Fruit fly (Drosophila melanogaster) whole organism, prepupa: ENCODE results near the gene ppk5.

ENCODE experiments used
- Blimp-1 ChIP-seq: fragments of 200-800 bp; sonication (Bioruptor generic); optimal IDR thresholded peaks from 3 replicates; lab custom pipeline; 2017; ENCODE audit warnings: missing biosample characterization, missing genetic modification characterization, mild to moderate bottlenecking, moderate library complexity, missing genetic modification reagents
- CG10631 ChIP-seq: fragments of 200-800 bp; sonication (Bioruptor generic); optimal IDR thresholded peaks from 2 replicates; lab custom pipeline; 2016; ENCODE audit warnings: missing biosample characterization, missing genetic modification characterization
- CG11762 ChIP-seq: fragments of 200-800 bp; sonication (Bioruptor generic); optimal IDR thresholded peaks from 3 replicates; lab custom pipeline; 2016; ENCODE audit warnings: missing biosample characterization, missing genetic modification characterization; ENCODE audit not compliant: insufficient read depth
- CG11902 ChIP-seq: fragments of 200-800 bp; sonication (Bioruptor generic); optimal IDR thresholded peaks from 3 replicates; lab custom pipeline; 2016; ENCODE audit warnings: missing biosample characterization, missing genetic modification characterization
- CG1621 ChIP-seq: fragments of 200-800 bp; sonication (Bioruptor generic); optimal IDR thresholded peaks from 3 replicates; lab custom pipeline; 2018; ENCODE audit warnings: missing biosample characterization, mild to moderate bottlenecking, missing genetic modification characterization
- CG16779 ChIP-seq: fragments of 200-800 bp; sonication (Bioruptor generic); optimal IDR thresholded peaks from 3 replicates; lab custom pipeline; 2017; ENCODE audit warnings: missing biosample characterization, mild to moderate bottlenecking, missing genetic modification characterization
- CG3032 ChIP-seq: fragments of 200-800 bp; optimal IDR thresholded peaks from 2 replicates; lab custom pipeline; 2019; ENCODE audit warnings: missing biosample characterization, mild to moderate bottlenecking, missing genetic modification characterization, moderate library complexity
- CG31627 ChIP-seq: fragments of 200-800 bp; sonication (Bioruptor generic); optimal IDR thresholded peaks from 3 replicates; lab custom pipeline; 2016; ENCODE audit warnings: missing biosample characterization, missing genetic modification characterization
- CG32006 ChIP-seq: fragments of 200-800 bp; sonication (Bioruptor generic); optimal IDR thresholded peaks from 3 replicates; lab custom pipeline; 2017; ENCODE audit warnings: missing biosample characterization, mild to moderate bottlenecking, missing genetic modification characterization
- CG34406 ChIP-seq: fragments of 200-800 bp; sonication (Bioruptor generic); optimal IDR thresholded peaks from 3 replicates; lab custom pipeline; 2016; ENCODE audit warnings: missing biosample characterization, missing genetic modification characterization
- CG3919 ChIP-seq: fragments of 200-800 bp; sonication (Bioruptor generic); optimal IDR thresholded peaks from 3 replicates; lab custom pipeline; 2016; ENCODE audit warnings: missing biosample characterization, missing genetic modification characterization
- CG6808 ChIP-seq: fragments of 200-800 bp; sonication (Bioruptor generic); optimal IDR thresholded peaks from 3 replicates; lab custom pipeline; 2017; ENCODE audit warnings: missing biosample characterization, missing genetic modification characterization, mild to moderate bottlenecking, moderate library complexity, missing genetic modification reagents
- CG6854 ChIP-seq: fragments of 200-800 bp; sonication (Bioruptor generic); optimal IDR thresholded peaks from 2 replicates; lab custom pipeline; 2017; ENCODE audit warnings: missing biosample characterization, mild to moderate bottlenecking, missing genetic modification characterization
- CG7368 ChIP-seq: fragments of 200-800 bp; sonication (Bioruptor generic); optimal IDR thresholded peaks from 3 replicates; lab custom pipeline; 2016; ENCODE audit warnings: missing biosample characterization, missing genetic modification characterization
- CG8119 ChIP-seq: fragments of 200-800 bp; sonication (Bioruptor generic); IDR thresholded peaks from 3 replicates; pipeline ENCODE4 v1.3.6; 2022; ENCODE audit warnings: missing biosample characterization, missing genetic modification characterization
- CG8319 ChIP-seq: fragments of 200-800 bp; sonication (Bioruptor generic); optimal IDR thresholded peaks from 3 replicates; lab custom pipeline; 2016; ENCODE audit warnings: missing biosample characterization, missing genetic modification characterization
- CG8632 ChIP-seq: fragments of 200-800 bp; sonication (Bioruptor generic); optimal IDR thresholded peaks from 3 replicates; lab custom pipeline; 2016; ENCODE audit warnings: missing biosample characterization, missing genetic modification characterization
- CG9139 ChIP-seq: fragments of 200-800 bp; sonication (Bioruptor generic); optimal IDR thresholded peaks from 3 replicates; lab custom pipeline; 2017; ENCODE audit warnings: missing biosample characterization, mild to moderate bottlenecking, missing genetic modification characterization
- Eip75B ChIP-seq: fragments of 200-800 bp; sonication (Bioruptor generic); optimal IDR thresholded peaks from 3 replicates; lab custom pipeline; 2016; ENCODE audit warnings: missing biosample characterization, missing genetic modification characterization
- Eip78C ChIP-seq: fragments of 200-800 bp; sonication (Bioruptor generic); peaks from one replicate; lab custom pipeline; 2016; ENCODE audit warnings: missing biosample characterization, missing genetic modification characterization
- Ets96B ChIP-seq: fragments of 200-800 bp; optimal IDR thresholded peaks from 2 replicates; lab custom pipeline; 2019; ENCODE audit warnings: missing biosample characterization, mild to moderate bottlenecking, missing genetic modification characterization, moderate library complexity
- Gug ChIP-seq: fragments of 200-800 bp; sonication (Bioruptor generic); IDR thresholded peaks from 2 replicates; pipeline ENCODE4 v1.3.6; 2022; ENCODE audit warnings: missing biosample characterization, missing genetic modification characterization
- Hr39 ChIP-seq: fragments of 200-800 bp; sonication (Bioruptor generic); optimal IDR thresholded peaks from 2 replicates; lab custom pipeline; 2016; ENCODE audit warnings: missing biosample characterization, missing genetic modification characterization
- Met ChIP-seq: fragments of 200-800 bp; sonication (Bioruptor generic); optimal IDR thresholded peaks from 3 replicates; lab custom pipeline; 2016; ENCODE audit warnings: missing biosample characterization, missing genetic modification characterization
- OdsH ChIP-seq: fragments of 200-800 bp; sonication (Bioruptor generic); optimal IDR thresholded peaks from 3 replicates; lab custom pipeline; 2016; ENCODE audit warnings: missing biosample characterization, missing genetic modification characterization
- Smox ChIP-seq: fragments of 200-800 bp; sonication (Bioruptor generic); optimal IDR thresholded peaks from 3 replicates; lab custom pipeline; 2016; ENCODE audit warnings: missing biosample characterization, missing genetic modification characterization
- Sox102F ChIP-seq: fragments of 200-800 bp; sonication (Bioruptor generic); optimal IDR thresholded peaks from 2 replicates; lab custom pipeline; 2016; ENCODE audit warnings: missing biosample characterization, mild to moderate bottlenecking, missing genetic modification characterization
- Sox15 ChIP-seq: fragments of 200-800 bp; sonication (Bioruptor generic); optimal IDR thresholded peaks from 3 replicates; lab custom pipeline; 2016; ENCODE audit warnings: missing biosample characterization, missing genetic modification characterization
- acj6 ChIP-seq: fragments of 200-800 bp; sonication (Bioruptor generic); optimal IDR thresholded peaks from 3 replicates; lab custom pipeline; 2016; ENCODE audit warnings: missing biosample characterization, missing genetic modification characterization
- cyc ChIP-seq: fragments of 200-800 bp; sonication (Bioruptor generic); optimal IDR thresholded peaks from 3 replicates; lab custom pipeline; 2016; ENCODE audit warnings: missing biosample characterization, missing genetic modification characterization
- dac ChIP-seq: fragments of 200-800 bp; sonication (Bioruptor generic); optimal IDR thresholded peaks from 2 replicates; lab custom pipeline; 2017; ENCODE audit warnings: missing biosample characterization, mild to moderate bottlenecking, missing genetic modification characterization
- dsx ChIP-seq: fragments of 200-800 bp; optimal IDR thresholded peaks from 3 replicates; lab custom pipeline; 2019; ENCODE audit warnings: missing biosample characterization, mild to moderate bottlenecking, missing genetic modification characterization, moderate library complexity; ENCODE audit not compliant: poor library complexity, severe bottlenecking
- esn ChIP-seq: fragments of 200-800 bp; sonication (Bioruptor generic); optimal IDR thresholded peaks from 2 replicates; lab custom pipeline; 2016; ENCODE audit warnings: missing biosample characterization, mild to moderate bottlenecking, missing genetic modification characterization, moderate library complexity
- fd59A ChIP-seq: fragments of 200-800 bp; sonication (Bioruptor generic); optimal IDR thresholded peaks from 2 replicates; lab custom pipeline; 2017; ENCODE audit warnings: missing biosample characterization, mild to moderate bottlenecking, missing genetic modification characterization, missing genetic modification reagents
- fkh ChIP-seq: fragments of 200-800 bp; sonication (Bioruptor generic); optimal IDR thresholded peaks from 3 replicates; lab custom pipeline; 2017; ENCODE audit warnings: missing biosample characterization, mild to moderate bottlenecking, missing genetic modification characterization, moderate library complexity
- net ChIP-seq: fragments of 200-800 bp; sonication (Bioruptor generic); optimal IDR thresholded peaks from 3 replicates; lab custom pipeline; 2016; ENCODE audit warnings: missing biosample characterization, missing genetic modification characterization
- salr ChIP-seq, 2 experiments: fragments of 200-800 bp; sonication (Bioruptor generic); optimal IDR thresholded peaks; 3 replicates each; lab custom pipeline; 2016 to 2018; ENCODE audit warnings: missing biosample characterization in 2 of 2, missing genetic modification characterization in 2 of 2, mild to moderate bottlenecking in 1 of 2
- spab ChIP-seq: fragments of 200-800 bp; sonication (Bioruptor generic); optimal IDR thresholded peaks from 2 replicates; lab custom pipeline; 2017; ENCODE audit warnings: missing biosample characterization, mild to moderate bottlenecking, missing genetic modification characterization, missing genetic modification reagents
- ss ChIP-seq, 2 experiments: fragments of 200-800 bp; sonication (Bioruptor generic); optimal IDR thresholded peaks; 2 replicates in 1 of 2; 3 replicates in 1 of 2; lab custom pipeline; 2017 to 2018; ENCODE audit warnings: mild to moderate bottlenecking in 2 of 2, missing biosample characterization in 2 of 2, missing genetic modification characterization in 2 of 2, moderate library complexity in 1 of 2
- topi ChIP-seq: fragments of 200-800 bp; sonication (Bioruptor generic); optimal IDR thresholded peaks from 3 replicates; lab custom pipeline; 2016; ENCODE audit warnings: missing biosample characterization, missing genetic modification characterization
- vri ChIP-seq: fragments of 200-800 bp; sonication (Bioruptor generic); optimal IDR thresholded peaks from 3 replicates; lab custom pipeline; 2016; ENCODE audit warnings: missing biosample characterization, mild to moderate bottlenecking, missing genetic modification characterization

Gene ppk5

dm6 chr3L:21524071-21524889, 10.2 kb upstream of the ppk5 start (continued):
- TF ChIP-seq CG34406: no peak

dm6 chr3L:21529108-21529507, 5.4 kb upstream of the ppk5 start, which contains the start of gene Arv1:
TSS of gene Arv1 (minus strand) at chr3L:21529333.
- no peak for TF ChIP-seq net
- TF ChIP-seq CG9139 (GFP tag; lab: Kevin White, UChicago): no peak
- no peak for TF ChIP-seq OdsH (GFP tag; lab: Kevin White, UChicago)
- no peak for TF ChIP-seq CG11762 (GFP tag; lab: Kevin White, UChicago)
- no peak for TF ChIP-seq Smox (GFP tag; lab: Kevin White, UChicago)
- no peak for TF ChIP-seq CG8319 (GFP tag; lab: Kevin White, UChicago)
- TF ChIP-seq acj6: no peak
- no peak for TF ChIP-seq dac (GFP tag; lab: Kevin White, UChicago)
- TF ChIP-seq Blimp-1 (GFP tag; lab: Kevin White, UChicago): no peak
- TF ChIP-seq Hr39 (GFP tag; lab: Kevin White, UChicago): no peak
- TF ChIP-seq Eip75B (GFP tag; lab: Kevin White, UChicago): no peak
- TF ChIP-seq Sox15 (GFP tag; lab: Kevin White, UChicago): no peak
- TF ChIP-seq cyc: no peak
- TF ChIP-seq CG3919 (GFP tag; lab: Kevin White, UChicago): no peak
- no peak for TF ChIP-seq vri (GFP tag; lab: Kevin White, UChicago)
- TF ChIP-seq Sox102F (GFP tag; lab: Kevin White, UChicago): no peak
- no peak for TF ChIP-seq Gug
- no peak for TF ChIP-seq Met
- TF ChIP-seq CG7368 (GFP tag; lab: Kevin White, UChicago): no peak

dm6 chr3L:21533270-21533948, 1.1 kb upstream of the ppk5 start, which contains the start of gene Mkrn1:
TSS of gene Mkrn1 (minus strand) at chr3L:21533713.
- peak; percentile 23 for TF ChIP-seq CG6854 (GFP tag; lab: Kevin White, UChicago)
- no peak for TF ChIP-seq salr (GFP tag; optimal IDR thresholded peaks at IDR 0.05; lab: Kevin White, UChicago)
- peak; percentile 81 for TF ChIP-seq dsx
- no peak for TF ChIP-seq CG32006 (GFP tag; lab: Kevin White, UChicago)
- no peak for TF ChIP-seq CG31627 (GFP tag; lab: Kevin White, UChicago)
- TF ChIP-seq esn (GFP tag; lab: Kevin White, UChicago): no peak

dm6 chr3L:21536857-21537256, 2.4 kb downstream of the ppk5 start, which contains the start of gene Rpn10:
TSS of gene Rpn10 (plus strand) at chr3L:21537000.
- TF ChIP-seq CG8632 (GFP tag; lab: Kevin White, UChicago) (no peak), Ets96B (tag; lab: Kevin White, UChicago) (no peak), Eip75B (GFP tag; lab: Kevin White, UChicago) (no peak), Eip78C (GFP tag; lab: Kevin White, UChicago) (peak; percentile 73), Smox (GFP tag; lab: Kevin White, UChicago) (no peak), CG3032 (peak; percentile 25), dsx (no peak), CG6808 (GFP tag; lab: Kevin White, UChicago) (no peak), CG34406 (no peak), esn (GFP tag; lab: Kevin White, UChicago) (peak; percentile 27), CG10631 (GFP tag; lab: Kevin White, UChicago) (no peak), CG8319 (GFP tag; lab: Kevin White, UChicago) (no peak), CG1621 (tag; lab: Kevin White, UChicago) (no peak), salr (GFP tag; optimal IDR thresholded peaks at IDR 0.05; lab: Kevin White, UChicago) (no peak), CG11762 (GFP tag; lab: Kevin White, UChicago) (no peak), ss (GFP tag; optimal IDR thresholded peaks at IDR 0.05; lab: Kevin White, UChicago) (no peak), CG16779 (tag; lab: Kevin White, UChicago) (no peak), Sox102F (GFP tag; lab: Kevin White, UChicago) (no peak), CG7368 (GFP tag; lab: Kevin White, UChicago) (no peak), fkh (GFP tag; lab: Kevin White, UChicago) (no peak), CG6854 (GFP tag; lab: Kevin White, UChicago) (no peak), CG8119 (GFP tag; lab: Robert Waterston, UW) (no peak), fd59A (GFP tag; lab: Kevin White, UChicago) (no peak), spab (GFP tag; lab: Kevin White, UChicago) (no peak), Blimp-1 (GFP tag; lab: Kevin White, UChicago) (no peak), vri (GFP tag; lab: Kevin White, UChicago) (no peak), topi (GFP tag; lab: Kevin White, UChicago) (peak; percentile 9), net (no peak), CG3919 (GFP tag; lab: Kevin White, UChicago) (no peak), CG11902 (GFP tag; lab: Kevin White, UChicago) (no peak)
